Worm (Caenorhabditis elegans): ENCODE results near the gene H05C05.1.

ce11 chrIII:2980927-2981326 lies 34.0 kb downstream of the H05C05.1 start:
- TF ChIP-seq tbx-37 (GFP tag; conservative IDR thresholded peaks at IDR 0.05) (no peak), B0310.2 (tag; optimal IDR thresholded peaks at IDR 0.05) (no peak), ama-1 (optimal IDR thresholded peaks at IDR 0.05) (no peak), flt-1 (GFP tag; IDR thresholded peaks at IDR 0.05) (no peak), F13C5.2 (tag; optimal IDR thresholded peaks at IDR 0.05) (no peak), scrt-1 (GFP tag; IDR thresholded peaks at IDR 0.05) (no peak)
